Fruit fly (Drosophila melanogaster) whole organism, prepupa: ENCODE measurements around the gene Hsp110.
A peak's percentile ranks its signal among the peaks of the same experiment; 100 is the strongest.

Experiments
- Blimp-1 ChIP-seq: fragments of 200-800 bp; sonication (Bioruptor generic); optimal IDR thresholded peaks from 3 replicates; lab custom pipeline; 2017; ENCODE audit warnings: missing biosample characterization, missing genetic modification characterization, mild to moderate bottlenecking, moderate library complexity, missing genetic modification reagents
- CG10669 ChIP-seq: fragments of 200-800 bp; sonication (Bioruptor generic); optimal IDR thresholded peaks from 3 replicates; lab custom pipeline; 2018; ENCODE audit warnings: missing biosample characterization, mild to moderate bottlenecking, missing genetic modification characterization, moderate library complexity
- CG11294 ChIP-seq: fragments of 200-800 bp; sonication (Bioruptor generic); IDR thresholded peaks from 2 replicates; pipeline ENCODE4 v1.3.6; 2022; ENCODE audit warnings: missing biosample characterization, missing genetic modification characterization
- CG15336 ChIP-seq: fragments of 200-800 bp; sonication (Bioruptor generic); IDR thresholded peaks from 2 replicates; pipeline ENCODE4 v1.3.6; 2022; ENCODE audit warnings: missing biosample characterization, missing genetic modification characterization
- CG1621 ChIP-seq: fragments of 200-800 bp; sonication (Bioruptor generic); optimal IDR thresholded peaks from 3 replicates; lab custom pipeline; 2018; ENCODE audit warnings: missing biosample characterization, mild to moderate bottlenecking, missing genetic modification characterization
- CG16779 ChIP-seq: fragments of 200-800 bp; sonication (Bioruptor generic); optimal IDR thresholded peaks from 3 replicates; lab custom pipeline; 2017; ENCODE audit warnings: missing biosample characterization, mild to moderate bottlenecking, missing genetic modification characterization
- CG3032 ChIP-seq: fragments of 200-800 bp; optimal IDR thresholded peaks from 2 replicates; lab custom pipeline; 2019; ENCODE audit warnings: missing biosample characterization, mild to moderate bottlenecking, missing genetic modification characterization, moderate library complexity
- CG31627 ChIP-seq: fragments of 200-800 bp; sonication (Bioruptor generic); optimal IDR thresholded peaks from 3 replicates; lab custom pipeline; 2016; ENCODE audit warnings: missing biosample characterization, missing genetic modification characterization
- CG34406 ChIP-seq: fragments of 200-800 bp; sonication (Bioruptor generic); optimal IDR thresholded peaks from 3 replicates; lab custom pipeline; 2016; ENCODE audit warnings: missing biosample characterization, missing genetic modification characterization
- CG3919 ChIP-seq: fragments of 200-800 bp; sonication (Bioruptor generic); optimal IDR thresholded peaks from 3 replicates; lab custom pipeline; 2016; ENCODE audit warnings: missing biosample characterization, missing genetic modification characterization
- CG6163 ChIP-seq: fragments of 200-800 bp; sonication (Bioruptor generic); IDR thresholded peaks from 3 replicates; pipeline ENCODE4 v1.3.6; 2022; ENCODE audit warnings: missing biosample characterization, missing genetic modification characterization
- CG6276 ChIP-seq: fragments of 200-800 bp; sonication (Bioruptor generic); optimal IDR thresholded peaks from 2 replicates; lab custom pipeline; 2017; ENCODE audit warnings: missing biosample characterization, mild to moderate bottlenecking, missing genetic modification characterization
- CG6792 ChIP-seq: fragments of 200-800 bp; sonication (Bioruptor generic); optimal IDR thresholded peaks from 3 replicates; lab custom pipeline; 2016; ENCODE audit warnings: missing biosample characterization, missing genetic modification characterization
- CG6808 ChIP-seq: fragments of 200-800 bp; sonication (Bioruptor generic); optimal IDR thresholded peaks from 3 replicates; lab custom pipeline; 2017; ENCODE audit warnings: missing biosample characterization, missing genetic modification characterization, mild to moderate bottlenecking, moderate library complexity, missing genetic modification reagents
- CG6854 ChIP-seq: fragments of 200-800 bp; sonication (Bioruptor generic); optimal IDR thresholded peaks from 2 replicates; lab custom pipeline; 2017; ENCODE audit warnings: missing biosample characterization, mild to moderate bottlenecking, missing genetic modification characterization
- CG7368 ChIP-seq: fragments of 200-800 bp; sonication (Bioruptor generic); optimal IDR thresholded peaks from 3 replicates; lab custom pipeline; 2016; ENCODE audit warnings: missing biosample characterization, missing genetic modification characterization
- CG8119 ChIP-seq: fragments of 200-800 bp; sonication (Bioruptor generic); IDR thresholded peaks from 3 replicates; pipeline ENCODE4 v1.3.6; 2022; ENCODE audit warnings: missing biosample characterization, missing genetic modification characterization
- CG8319 ChIP-seq: fragments of 200-800 bp; sonication (Bioruptor generic); optimal IDR thresholded peaks from 3 replicates; lab custom pipeline; 2016; ENCODE audit warnings: missing biosample characterization, missing genetic modification characterization
- Eip75B ChIP-seq: fragments of 200-800 bp; sonication (Bioruptor generic); optimal IDR thresholded peaks from 3 replicates; lab custom pipeline; 2016; ENCODE audit warnings: missing biosample characterization, missing genetic modification characterization
- Eip78C ChIP-seq: fragments of 200-800 bp; sonication (Bioruptor generic); peaks from one replicate; lab custom pipeline; 2016; ENCODE audit warnings: missing biosample characterization, missing genetic modification characterization
- Gug ChIP-seq: fragments of 200-800 bp; sonication (Bioruptor generic); IDR thresholded peaks from 2 replicates; pipeline ENCODE4 v1.3.6; 2022; ENCODE audit warnings: missing biosample characterization, missing genetic modification characterization
- Hr38 ChIP-seq: sonication (Bioruptor generic); optimal IDR thresholded peaks from 2 replicates; lab custom pipeline; 2016; ENCODE audit warnings: missing biosample characterization, missing genetic modification characterization
- Lpt ChIP-seq: fragments of 200-800 bp; sonication (Bioruptor generic); optimal IDR thresholded peaks from 3 replicates; lab custom pipeline; 2016; ENCODE audit warnings: missing biosample characterization, missing genetic modification characterization
- Met ChIP-seq: fragments of 200-800 bp; sonication (Bioruptor generic); optimal IDR thresholded peaks from 3 replicates; lab custom pipeline; 2016; ENCODE audit warnings: missing biosample characterization, missing genetic modification characterization
- Sox102F ChIP-seq: fragments of 200-800 bp; sonication (Bioruptor generic); optimal IDR thresholded peaks from 2 replicates; lab custom pipeline; 2016; ENCODE audit warnings: missing biosample characterization, mild to moderate bottlenecking, missing genetic modification characterization
- Sox14 ChIP-seq: fragments of 200-800 bp; sonication (Bioruptor generic); optimal IDR thresholded peaks from 3 replicates; lab custom pipeline; 2016; ENCODE audit warnings: missing biosample characterization, missing genetic modification characterization
- Sox15 ChIP-seq: fragments of 200-800 bp; sonication (Bioruptor generic); optimal IDR thresholded peaks from 3 replicates; lab custom pipeline; 2016; ENCODE audit warnings: missing biosample characterization, missing genetic modification characterization
- achi ChIP-seq: fragments of 200-800 bp; sonication (Bioruptor generic); optimal IDR thresholded peaks from 3 replicates; lab custom pipeline; 2016; ENCODE audit warnings: missing biosample characterization, missing genetic modification characterization
- cyc ChIP-seq: fragments of 200-800 bp; sonication (Bioruptor generic); optimal IDR thresholded peaks from 3 replicates; lab custom pipeline; 2016; ENCODE audit warnings: missing biosample characterization, missing genetic modification characterization
- dac ChIP-seq: fragments of 200-800 bp; sonication (Bioruptor generic); optimal IDR thresholded peaks from 2 replicates; lab custom pipeline; 2017; ENCODE audit warnings: missing biosample characterization, mild to moderate bottlenecking, missing genetic modification characterization
- eg ChIP-seq: fragments of 200-800 bp; sonication (Bioruptor generic); IDR thresholded peaks from 3 replicates; pipeline ENCODE4 v1.3.6; 2022; ENCODE audit warnings: missing biosample characterization, missing genetic modification characterization
- esn ChIP-seq: fragments of 200-800 bp; sonication (Bioruptor generic); optimal IDR thresholded peaks from 2 replicates; lab custom pipeline; 2016; ENCODE audit warnings: missing biosample characterization, mild to moderate bottlenecking, missing genetic modification characterization, moderate library complexity
- fd59A ChIP-seq: fragments of 200-800 bp; sonication (Bioruptor generic); optimal IDR thresholded peaks from 2 replicates; lab custom pipeline; 2017; ENCODE audit warnings: missing biosample characterization, mild to moderate bottlenecking, missing genetic modification characterization, missing genetic modification reagents
- fkh ChIP-seq: fragments of 200-800 bp; sonication (Bioruptor generic); optimal IDR thresholded peaks from 3 replicates; lab custom pipeline; 2017; ENCODE audit warnings: missing biosample characterization, mild to moderate bottlenecking, missing genetic modification characterization, moderate library complexity
- net ChIP-seq: fragments of 200-800 bp; sonication (Bioruptor generic); optimal IDR thresholded peaks from 3 replicates; lab custom pipeline; 2016; ENCODE audit warnings: missing biosample characterization, missing genetic modification characterization
- pdm3 ChIP-seq: fragments of 200-800 bp; sonication (Bioruptor generic); optimal IDR thresholded peaks from 3 replicates; lab custom pipeline; 2016; ENCODE audit warnings: missing biosample characterization, missing genetic modification characterization
- salr ChIP-seq, 2 experiments: fragments of 200-800 bp; sonication (Bioruptor generic); optimal IDR thresholded peaks; 3 replicates each; lab custom pipeline; 2016 to 2018; ENCODE audit warnings: missing biosample characterization in 2 of 2, missing genetic modification characterization in 2 of 2, mild to moderate bottlenecking in 1 of 2
- ss ChIP-seq, 2 experiments: fragments of 200-800 bp; sonication (Bioruptor generic); optimal IDR thresholded peaks; 2 replicates in 1 of 2; 3 replicates in 1 of 2; lab custom pipeline; 2017 to 2018; ENCODE audit warnings: mild to moderate bottlenecking in 2 of 2, missing biosample characterization in 2 of 2, missing genetic modification characterization in 2 of 2, moderate library complexity in 1 of 2
- svp ChIP-seq: fragments of 200-800 bp; sonication (Bioruptor generic); peaks from one replicate; lab custom pipeline; 2016; ENCODE audit warnings: missing biosample characterization, missing genetic modification characterization

The Hsp110 gene

DNA sequence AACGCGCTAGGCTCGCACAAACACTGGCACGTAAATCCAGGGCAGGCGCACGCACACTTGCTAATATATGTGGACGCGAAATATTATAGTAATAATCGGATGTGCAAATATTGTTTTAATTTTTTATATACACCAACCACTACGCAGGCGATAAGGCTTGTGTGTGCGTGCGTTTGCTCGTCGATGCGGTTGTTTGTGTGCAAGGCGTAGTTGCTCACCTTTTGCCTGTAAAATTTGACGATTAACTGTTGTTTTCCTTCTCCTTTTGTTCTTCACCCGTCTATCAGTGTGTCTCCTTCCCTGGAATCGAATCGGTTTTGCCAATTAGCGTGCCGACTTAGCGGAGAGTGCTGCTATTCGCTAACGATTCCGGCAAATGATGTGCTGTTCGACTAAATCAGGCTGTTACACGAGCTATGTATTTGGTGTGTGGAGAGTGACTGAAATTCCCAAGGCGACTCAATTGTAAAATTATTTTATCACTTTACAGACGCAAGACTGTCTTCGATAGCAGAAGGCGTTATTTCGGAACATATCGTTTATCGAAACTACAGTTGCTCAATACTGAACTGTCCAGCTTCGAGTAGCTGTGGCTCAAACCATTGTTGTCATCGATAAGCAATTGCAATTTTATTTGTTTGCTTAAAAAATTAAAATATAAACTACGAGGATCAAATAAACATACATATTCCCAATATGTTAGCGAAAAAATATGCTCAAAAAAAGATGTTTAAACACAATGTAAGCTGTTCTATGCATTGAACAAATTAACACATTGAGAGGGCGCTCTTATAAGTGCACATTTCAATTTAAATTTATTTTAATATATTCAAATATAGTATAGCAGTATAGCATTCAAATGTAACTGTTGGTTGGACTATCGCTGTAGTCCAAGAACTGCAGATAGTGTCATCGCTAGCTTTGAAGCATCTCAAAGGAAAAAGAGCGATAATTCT is 5.4 kb upstream of the Hsp110 start, which contains the start of the genes CG6650 and endos (continued):
- TF ChIP-seq CG1621 (tag; lab: Kevin White, UChicago) (peak; percentile 24), CG7368 (no peak), Sox14 (GFP tag; lab: Kevin White, UChicago) (peak; percentile 52), salr (GFP tag; optimal IDR thresholded peaks at IDR 0.05; lab: Kevin White, UChicago) (no peak), Eip75B (GFP tag; lab: Kevin White, UChicago) (no peak), ss (GFP tag; optimal IDR thresholded peaks at IDR 0.05; lab: Kevin White, UChicago) (peak; percentile 64), Hr38 (GFP tag; lab: Kevin White, UChicago) (no peak), CG16779 (tag; lab: Kevin White, UChicago) (peak; percentile 65), dac (GFP tag; lab: Kevin White, UChicago) (peak; percentile 4), CG11294 (GFP tag; lab: Robert Waterston, UW) (no peak; the same call in 1 of the 2 replicates), CG31627 (GFP tag; lab: Kevin White, UChicago) (no peak), fd59A (GFP tag; lab: Kevin White, UChicago) (no peak), CG6276 (GFP tag; lab: Kevin White, UChicago) (no peak), CG8119 (no peak; the same call in 2 of the 3 replicates), CG6808 (GFP tag; lab: Kevin White, UChicago) (peak; percentile 63), Lpt (GFP tag; lab: Kevin White, UChicago) (no peak), cyc (peak; percentile 8), Gug (no peak), CG34406 (GFP tag; lab: Kevin White, UChicago) (peak; percentile 14), pdm3 (GFP tag; lab: Kevin White, UChicago) (no peak)

dm6 chr3L:14034476-14034875 is 2.3 kb upstream of the Hsp110 start, which contains the start of gene CG6661:
Gene CG6661, plus strand, starts transcription at chr3L:14034776.
- TF ChIP-seq CG1621 (tag; lab: Kevin White, UChicago): no peak
- no peak for TF ChIP-seq esn (GFP tag; lab: Kevin White, UChicago)
- no peak for TF ChIP-seq eg (GFP tag; lab: Robert Waterston, UW)
- no peak for TF ChIP-seq Blimp-1 (GFP tag; lab: Kevin White, UChicago)
- TF ChIP-seq CG34406 (GFP tag; lab: Kevin White, UChicago): no peak
- no peak for TF ChIP-seq CG10669
- TF ChIP-seq CG8319: no peak
- no peak for TF ChIP-seq fkh
- no peak for TF ChIP-seq CG6808 (GFP tag; lab: Kevin White, UChicago)
- TF ChIP-seq CG3032 (tag; lab: Kevin White, UChicago): no peak
- no peak for TF ChIP-seq CG6163 (GFP tag; lab: Robert Waterston, UW)
- no peak for TF ChIP-seq Sox15
- no peak for TF ChIP-seq CG8119
- no peak for TF ChIP-seq net (GFP tag; lab: Kevin White, UChicago)
- TF ChIP-seq CG3919 (GFP tag; lab: Kevin White, UChicago): no peak
- no peak for TF ChIP-seq Gug
- no peak for TF ChIP-seq CG6792 (GFP tag; lab: Kevin White, UChicago)

dm6 chr3L:14037655-14038644 is 1.1 kb downstream of the Hsp110 start:
- TF ChIP-seq achi (GFP tag; lab: Kevin White, UChicago): peak; percentile 90
- peak; percentile 93 for TF ChIP-seq svp (GFP tag; lab: Kevin White, UChicago)
- TF ChIP-seq Met (GFP tag; lab: Kevin White, UChicago): no peak
- TF ChIP-seq CG31627 (GFP tag; lab: Kevin White, UChicago): peak; percentile 1
- peak; percentile 46; the same call in 1 of the 3 replicates for TF ChIP-seq eg (GFP tag; lab: Robert Waterston, UW)
- TF ChIP-seq CG6808 (GFP tag; lab: Kevin White, UChicago): peak; percentile 6
- 0 out of 3 replicates have a peak, but pooled peaks have one; percentile 33 for TF ChIP-seq CG6163 (GFP tag; lab: Robert Waterston, UW)
- TF ChIP-seq CG6854 (GFP tag; lab: Kevin White, UChicago): peak; percentile 49
- TF ChIP-seq Sox102F (GFP tag; lab: Kevin White, UChicago): no peak
- TF ChIP-seq cyc: no peak
- TF ChIP-seq CG8119: peak; percentile 29; the same call in 2 of the 3 replicates
- TF ChIP-seq Lpt (GFP tag; lab: Kevin White, UChicago): peak; percentile 5
- peak; percentile 18; the same call in 1 of the 2 replicates for TF ChIP-seq CG11294 (GFP tag; lab: Robert Waterston, UW)
- TF ChIP-seq Eip75B (GFP tag; lab: Kevin White, UChicago): no peak
- TF ChIP-seq ss (GFP tag; optimal IDR thresholded peaks at IDR 0.05; lab: Kevin White, UChicago): peak in 1 of 2 experiments; percentile 25
- 0 out of 2 replicates have a peak, but pooled peaks have one; percentile 17 for TF ChIP-seq CG15336 (GFP tag; lab: Robert Waterston, UW)
- TF ChIP-seq CG1621 (tag; lab: Kevin White, UChicago): no peak
- TF ChIP-seq Eip78C (GFP tag; lab: Kevin White, UChicago): peak; percentile 78
